Fruit fly (Drosophila melanogaster) S2 (cell line): Measurements from ENCODE around the gene CG1233.
A peak's percentile ranks its signal among the peaks of the same experiment; 100 is the strongest.

Source experiments
- CG8478 ChIP-seq: fragments of >200 bp; optimal IDR thresholded peaks from 2 replicates; lab custom pipeline; 2018
- CTCF ChIP-seq, 2 experiments: fragments of >200 bp; optimal IDR thresholded peaks; 2 replicates each; lab custom pipeline; 2018

The CG1233 gene

DNA sequence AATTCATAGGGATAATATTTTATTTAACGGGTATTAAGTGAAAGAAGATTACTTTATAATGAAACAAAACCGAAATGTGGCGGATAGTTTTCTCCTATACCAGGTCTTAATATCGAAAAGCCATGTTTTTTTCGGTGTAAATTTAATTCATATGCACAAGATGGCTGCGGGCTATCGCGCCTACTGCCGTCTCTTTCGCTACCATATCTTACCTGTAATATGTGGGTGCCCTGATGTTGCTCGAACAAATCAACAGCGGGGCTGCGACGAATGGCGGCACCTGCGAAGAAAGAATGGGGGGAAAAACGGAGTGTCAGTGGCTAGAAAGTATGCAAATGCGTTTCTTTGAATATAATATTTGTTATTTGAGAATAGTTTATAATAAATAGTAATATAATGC, 10.0 kb downstream of the CG1233 start:
- TF ChIP-seq CG8478 (lab: Kevin White, UChicago) (no peak), CTCF (optimal IDR thresholded peaks at IDR 0.05; lab: Kevin White, UChicago) (no peak)

DNA sequence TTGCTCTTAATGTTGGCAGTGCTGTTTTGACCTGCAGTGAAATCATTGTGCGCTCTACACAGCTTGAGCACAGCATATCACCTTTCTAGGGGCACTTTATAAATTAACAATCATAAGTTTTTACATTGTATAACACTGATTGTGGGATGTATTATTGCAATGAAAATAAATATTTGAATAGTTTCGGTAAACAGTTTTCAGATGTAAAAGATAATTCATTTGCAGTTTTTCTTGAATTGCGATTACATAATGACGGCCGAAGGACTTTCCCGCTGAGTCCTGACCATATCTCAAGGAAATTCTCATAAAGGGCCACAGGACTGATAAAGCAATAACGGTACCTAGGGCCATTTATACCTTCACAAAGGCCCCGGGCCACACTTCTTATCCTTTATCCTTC, 13.3 kb downstream of the CG1233 start:
- TF ChIP-seq CTCF (optimal IDR thresholded peaks at IDR 0.05; lab: Kevin White, UChicago), result no peak
- TF ChIP-seq CG8478 (lab: Kevin White, UChicago), result no peak

DNA sequence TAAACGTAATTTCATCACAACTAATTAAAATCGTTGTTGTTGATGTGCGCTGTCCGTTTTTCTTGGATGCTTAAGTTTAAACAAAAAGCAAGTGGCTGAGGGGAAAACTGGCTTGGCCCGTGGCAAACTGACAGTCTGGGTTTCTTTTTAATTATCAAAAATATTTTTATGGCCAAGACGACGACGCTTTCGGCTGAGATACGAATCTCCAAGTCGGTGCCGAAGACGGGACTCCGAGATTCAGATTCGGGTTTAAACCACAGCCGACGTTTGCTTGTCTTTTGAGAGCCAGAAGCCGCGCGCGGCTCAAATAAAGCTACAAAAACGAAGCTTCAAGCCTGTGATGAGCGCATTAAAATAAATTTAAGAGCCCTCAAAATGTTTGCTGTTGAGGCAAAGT, 14.4 kb downstream of the CG1233 start:
- no peak for TF ChIP-seq CTCF (optimal IDR thresholded peaks at IDR 0.05; lab: Kevin White, UChicago)
- TF ChIP-seq CG8478 (lab: Kevin White, UChicago), result no peak

DNA sequence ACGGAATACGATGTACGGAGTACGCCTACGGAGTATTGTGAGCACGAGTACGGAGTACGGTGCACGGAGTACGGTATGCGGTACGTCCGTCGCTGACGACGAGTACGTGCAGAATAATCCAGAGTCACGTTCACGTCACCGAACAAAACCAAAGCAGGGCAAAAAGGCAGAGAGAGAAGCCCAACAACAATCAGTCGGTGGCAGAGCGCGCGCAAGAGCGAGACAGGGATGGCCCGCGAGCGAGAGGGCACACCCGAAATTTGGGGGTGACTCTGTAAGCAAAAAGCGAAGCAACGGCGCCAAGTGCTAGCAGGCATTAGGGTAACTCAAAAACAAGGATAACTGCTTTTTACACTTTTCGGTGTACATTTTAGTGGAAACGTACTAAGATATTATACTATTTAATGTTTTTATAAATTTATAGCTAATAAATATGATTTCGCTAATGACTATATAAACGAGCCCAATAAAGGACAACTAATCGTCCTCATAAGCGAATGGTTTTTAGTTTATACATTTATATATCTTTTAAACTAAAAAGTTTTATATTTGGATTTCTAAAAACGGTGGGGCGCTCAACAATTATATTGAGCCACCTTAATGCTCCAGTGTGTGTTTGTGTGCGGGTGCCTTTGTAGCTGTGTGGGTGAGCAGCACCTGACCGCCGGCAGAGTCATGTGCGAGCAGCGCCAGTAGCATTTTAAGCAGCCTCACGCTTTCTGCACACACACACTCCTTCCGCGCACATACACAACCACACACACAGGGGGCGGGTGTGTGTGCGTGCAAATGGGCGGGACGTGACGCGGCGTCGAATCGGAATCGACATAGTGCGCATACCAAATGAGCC, 16.2 kb downstream of the CG1233 start:
- no peak for TF ChIP-seq CG8478 (lab: Kevin White, UChicago)
- TF ChIP-seq CTCF (optimal IDR thresholded peaks at IDR 0.05; lab: Kevin White, UChicago), result no peak

DNA sequence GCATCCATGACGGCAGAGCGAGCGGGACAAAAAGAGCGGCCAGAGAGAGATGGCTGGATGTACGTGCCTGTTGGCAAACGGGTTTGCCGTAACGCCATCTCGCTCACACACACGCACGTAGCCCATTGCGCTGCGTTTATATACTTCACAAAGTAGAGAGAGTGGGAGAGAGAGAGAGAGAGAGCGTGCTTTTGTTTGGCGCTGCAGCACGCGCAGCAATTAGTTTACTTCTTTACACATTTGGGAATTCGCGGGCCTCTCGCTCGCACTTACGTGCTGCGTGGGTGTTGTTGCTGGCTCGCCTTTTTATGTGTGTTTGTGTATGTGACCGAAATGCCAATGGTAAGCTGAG, 16.8 kb downstream of the CG1233 start:
- TF ChIP-seq CTCF (optimal IDR thresholded peaks at IDR 0.05; lab: Kevin White, UChicago) (peak; percentile 42 to 77), CG8478 (lab: Kevin White, UChicago) (peak; percentile 86)

DNA sequence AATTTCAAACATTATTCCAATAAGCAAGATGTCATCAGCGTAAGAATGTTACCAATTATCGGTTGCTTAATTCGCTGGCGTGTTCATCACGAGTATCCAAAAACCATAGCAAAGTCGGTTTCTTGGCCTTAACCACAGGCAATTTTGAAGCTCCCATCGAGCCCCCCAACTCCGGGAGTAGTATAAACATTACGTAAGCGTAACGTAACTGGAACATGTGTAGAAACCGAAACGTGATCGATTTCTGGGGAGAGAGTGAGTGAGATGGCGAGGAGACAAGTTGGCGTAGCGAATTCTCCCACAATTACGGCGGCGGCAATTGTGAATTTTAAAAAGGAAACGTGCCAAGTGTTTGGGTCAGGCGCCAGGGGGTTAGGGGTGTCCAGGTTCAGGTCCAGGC, 17.6 kb downstream of the CG1233 start:
- TF ChIP-seq CTCF (optimal IDR thresholded peaks at IDR 0.05; lab: Kevin White, UChicago), result no peak
- no peak for TF ChIP-seq CG8478 (lab: Kevin White, UChicago)

DNA sequence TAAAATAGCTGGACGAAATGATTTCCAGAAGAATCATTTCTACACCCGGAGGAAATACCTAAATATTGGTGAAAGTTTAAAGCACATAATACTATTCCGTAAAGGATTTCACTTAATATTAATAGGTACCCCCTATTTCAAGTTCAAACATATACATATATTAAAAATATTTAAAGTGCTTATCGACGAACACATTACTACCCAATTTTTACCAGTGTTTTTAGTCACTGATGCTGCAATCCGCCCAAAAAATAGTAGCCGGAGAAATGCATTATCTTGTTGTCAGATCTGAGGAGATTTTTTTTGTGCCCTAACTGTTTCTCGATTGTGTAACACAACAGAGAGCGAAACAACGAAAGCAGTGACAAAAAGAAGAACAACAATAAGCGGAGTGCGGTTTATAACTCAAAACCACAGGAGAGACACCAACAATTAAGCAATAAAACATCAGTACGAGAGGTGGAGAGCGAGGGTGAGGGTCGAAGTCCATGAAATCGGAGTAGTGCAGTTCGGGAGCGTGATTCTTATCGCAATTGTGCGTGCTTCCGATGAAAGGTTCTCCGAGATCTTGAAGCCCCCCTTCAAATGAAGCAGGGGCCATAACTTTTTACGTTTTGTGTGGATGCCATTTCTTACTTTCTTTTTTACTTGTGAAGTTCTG, 19.7 kb downstream of the CG1233 start:
- TF ChIP-seq CTCF (optimal IDR thresholded peaks at IDR 0.05; lab: Kevin White, UChicago) (no peak), CG8478 (lab: Kevin White, UChicago) (no peak)

DNA sequence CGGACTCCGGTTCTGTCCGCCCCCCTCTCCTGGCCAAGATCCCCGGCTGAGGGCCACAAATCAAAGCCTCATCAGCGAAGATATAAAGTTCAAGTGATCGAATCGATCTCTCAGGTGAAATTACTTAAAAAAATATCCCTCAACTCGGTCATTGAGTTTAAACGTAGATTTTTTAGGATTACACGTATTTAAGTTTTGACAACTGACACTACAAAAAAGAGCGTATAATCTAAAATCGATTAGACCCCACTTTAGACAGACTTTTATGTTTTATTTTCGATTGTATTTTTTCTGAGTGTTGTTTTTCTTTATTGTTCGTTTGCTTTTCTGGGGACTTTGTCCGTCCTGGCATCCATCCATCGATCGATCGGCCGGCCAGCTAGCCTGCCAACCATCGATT, 23.8 kb downstream of the CG1233 start:
- no peak for TF ChIP-seq CG8478 (lab: Kevin White, UChicago)
- TF ChIP-seq CTCF (optimal IDR thresholded peaks at IDR 0.05; lab: Kevin White, UChicago), result no peak

DNA sequence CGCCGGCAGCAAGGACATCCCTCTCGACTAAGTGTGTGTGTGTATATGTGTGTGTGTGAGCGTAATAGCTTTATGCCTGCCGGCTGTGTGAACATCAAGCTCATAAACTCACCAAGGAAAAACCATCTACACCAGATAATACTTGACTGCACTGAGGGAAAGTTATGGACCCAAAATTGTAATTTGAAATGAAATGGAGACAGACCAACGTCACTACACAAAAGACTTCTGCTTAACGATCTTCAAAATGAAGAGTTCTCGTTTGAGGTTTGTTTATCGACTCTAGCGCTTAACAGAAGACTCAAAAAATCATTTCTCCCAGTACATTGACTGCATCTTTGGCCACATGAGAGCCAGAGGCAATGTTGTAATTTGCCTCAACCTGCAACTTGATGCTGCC, 26.8 kb downstream of the CG1233 start:
- TF ChIP-seq CTCF (optimal IDR thresholded peaks at IDR 0.05; lab: Kevin White, UChicago) (no peak), CG8478 (lab: Kevin White, UChicago) (no peak)

DNA sequence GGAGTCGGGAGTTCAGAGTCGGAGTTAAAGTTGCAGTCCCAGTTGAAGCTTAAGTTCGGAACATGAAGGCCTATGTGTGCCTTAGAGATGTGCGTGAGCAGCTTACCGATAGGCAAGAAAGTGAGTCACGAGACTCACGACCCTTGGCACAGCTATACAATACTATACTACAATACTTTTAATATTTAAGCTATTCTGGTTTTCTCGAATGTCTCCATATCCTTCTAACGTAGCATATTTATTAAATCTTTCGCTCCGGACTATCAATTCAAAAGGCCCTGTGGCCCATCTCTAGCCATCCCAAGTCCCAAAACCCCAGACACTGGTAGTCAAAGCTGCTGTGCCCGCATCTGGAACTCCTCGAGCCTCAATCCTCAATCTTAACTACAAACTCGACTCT, 28.9 kb downstream of the CG1233 start:
- TF ChIP-seq CTCF (optimal IDR thresholded peaks at IDR 0.05; lab: Kevin White, UChicago), result no peak
- no peak for TF ChIP-seq CG8478 (lab: Kevin White, UChicago)

DNA sequence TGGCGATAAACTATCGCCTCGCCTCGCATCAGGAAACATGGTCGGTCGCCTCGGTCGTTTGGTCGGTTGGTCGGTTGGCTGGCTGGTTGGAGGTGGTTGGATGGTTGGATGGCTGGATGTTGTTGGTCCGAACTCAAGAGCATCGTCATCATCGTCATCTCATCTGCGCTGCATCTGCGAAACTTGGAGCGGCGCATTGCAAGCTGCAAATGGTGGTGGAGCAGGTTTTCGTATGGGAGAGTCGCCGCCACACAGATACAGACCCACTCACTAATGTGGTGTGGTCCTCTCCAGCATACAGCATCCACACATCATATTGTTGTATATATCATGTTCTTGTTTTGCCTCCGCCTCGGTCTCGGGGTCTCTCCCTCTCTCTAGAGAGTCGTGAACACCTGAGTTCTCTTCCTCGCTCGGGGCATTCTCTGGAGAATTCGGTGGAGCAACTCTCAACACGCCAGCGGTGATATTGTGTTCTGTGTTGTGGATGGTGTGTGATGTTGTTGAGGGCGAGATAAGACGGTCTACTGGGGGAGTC, 31.4 kb downstream of the CG1233 start, which contains the start of gene trh:
Gene trh (minus strand): TSS at position 12 of the 538 bp plus-strand sequence.
- no peak for TF ChIP-seq CG8478 (lab: Kevin White, UChicago)
- TF ChIP-seq CTCF (optimal IDR thresholded peaks at IDR 0.05; lab: Kevin White, UChicago), result no peak

DNA sequence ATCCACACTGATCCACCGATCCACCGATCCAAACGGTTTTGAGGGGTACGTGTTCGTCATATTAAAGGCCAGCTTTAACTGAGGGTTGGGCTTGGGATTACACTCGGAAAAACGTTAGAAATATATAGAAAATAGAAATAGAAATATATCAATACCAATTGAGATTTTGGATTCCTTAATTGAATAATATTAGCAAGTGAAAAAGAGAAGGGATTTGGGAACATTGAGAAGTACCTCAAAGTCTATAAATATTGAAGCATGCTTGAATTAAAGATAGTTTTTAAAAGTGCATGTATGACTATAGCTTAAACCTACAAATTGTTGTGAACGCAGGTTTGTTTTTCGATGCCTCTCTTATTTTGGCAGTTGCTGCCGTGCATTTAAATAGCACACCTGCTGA, 33.9 kb downstream of the CG1233 start:
- no peak for TF ChIP-seq CG8478 (lab: Kevin White, UChicago)
- no peak for TF ChIP-seq CTCF (optimal IDR thresholded peaks at IDR 0.05; lab: Kevin White, UChicago)

DNA sequence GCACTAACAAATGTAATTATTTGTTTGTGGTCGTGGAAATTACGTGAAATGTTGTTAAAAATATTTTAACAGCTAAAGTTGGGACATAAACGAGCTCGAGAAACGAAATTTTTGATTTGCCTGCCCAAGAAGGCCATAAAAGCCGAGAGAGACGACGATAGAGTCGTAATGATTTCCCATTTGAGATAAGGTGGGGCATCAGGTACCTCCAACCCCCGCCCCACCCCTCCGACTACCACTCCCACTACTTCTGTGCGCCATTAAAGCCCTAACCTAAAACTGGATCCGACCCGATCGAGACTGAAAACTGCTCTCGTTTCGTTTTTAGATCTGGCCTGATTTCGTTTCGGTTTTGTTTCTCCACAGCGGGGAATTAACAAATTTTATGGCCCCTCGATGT, 39.0 kb downstream of the CG1233 start:
- TF ChIP-seq CG8478 (lab: Kevin White, UChicago) (no peak), CTCF (optimal IDR thresholded peaks at IDR 0.05; lab: Kevin White, UChicago) (no peak)

DNA sequence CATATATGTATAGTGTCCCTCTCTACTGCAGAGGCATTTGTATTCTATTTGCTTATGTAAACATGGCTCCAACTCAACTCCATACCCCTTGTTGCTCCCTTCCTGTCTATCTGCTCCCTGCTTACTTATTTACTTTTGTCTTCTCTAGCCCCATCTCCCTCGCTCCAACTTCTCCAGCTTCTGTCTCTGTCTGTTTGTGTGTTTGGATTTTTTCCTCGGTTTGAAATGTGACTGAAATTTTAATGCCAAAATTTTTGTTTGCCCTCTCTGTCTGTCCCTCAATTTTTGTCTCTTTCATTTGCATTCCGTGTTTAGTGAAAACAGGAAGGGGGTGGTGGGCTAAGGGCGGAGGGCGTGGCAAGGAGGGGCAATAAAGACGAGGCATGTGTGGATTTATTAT, 48.5 kb downstream of the CG1233 start:
- TF ChIP-seq CG8478 (lab: Kevin White, UChicago), result no peak
- TF ChIP-seq CTCF (optimal IDR thresholded peaks at IDR 0.05; lab: Kevin White, UChicago), result no peak
